Fruit fly (Drosophila melanogaster): ENCODE data around the gene CG10628.
A peak's percentile ranks its signal among the peaks of the same experiment; 100 is the strongest.

Gene CG10628

DNA sequence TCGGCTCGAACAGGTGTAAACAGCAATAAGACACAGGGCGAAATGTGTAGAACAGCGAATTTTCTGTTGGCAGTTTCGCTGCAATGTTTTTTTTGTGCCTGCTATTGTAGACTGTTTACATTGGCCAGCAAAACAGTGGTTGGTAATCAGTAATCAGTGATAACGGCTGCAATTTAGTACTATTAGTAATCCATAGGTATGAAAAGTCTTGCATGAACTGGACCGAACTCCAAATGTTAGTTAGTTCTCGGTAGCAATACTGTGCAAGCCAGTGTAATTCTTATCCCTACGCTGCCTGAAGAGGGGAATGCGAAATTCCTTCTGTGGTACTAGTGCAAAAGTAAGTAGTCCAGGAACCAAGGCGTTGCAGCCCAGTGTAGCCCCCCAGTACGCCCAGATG is 30.3 kb upstream of the CG10628 start (continued):
- TF ChIP-seq CG1621 (tag; optimal IDR thresholded peaks at IDR 0.05) (peak; percentile 28), Hr4 (GFP tag; optimal IDR thresholded peaks at IDR 0.05) (no peak), CG6276 (GFP tag; optimal IDR thresholded peaks at IDR 0.05) (no peak), Ets96B (tag; optimal IDR thresholded peaks at IDR 0.05) (peak; percentile 1), CG11294 (GFP tag; IDR thresholded peaks at IDR 0.05) (no peak)

- TF ChIP-seq CG16779 (tag; optimal IDR thresholded peaks at IDR 0.05) (no peak), Met (GFP tag; optimal IDR thresholded peaks at IDR 0.05) (no peak), Eip78C (GFP tag) (peak; percentile 59), topi (GFP tag; optimal IDR thresholded peaks at IDR 0.05) (no peak), achi (GFP tag; optimal IDR thresholded peaks at IDR 0.05) (no peak), CG31627 (GFP tag; optimal IDR thresholded peaks at IDR 0.05) (no peak)
These were observed 29.5 kb upstream of the CG10628 start for dm6 chr2L:19787930-19788329.

DNA sequence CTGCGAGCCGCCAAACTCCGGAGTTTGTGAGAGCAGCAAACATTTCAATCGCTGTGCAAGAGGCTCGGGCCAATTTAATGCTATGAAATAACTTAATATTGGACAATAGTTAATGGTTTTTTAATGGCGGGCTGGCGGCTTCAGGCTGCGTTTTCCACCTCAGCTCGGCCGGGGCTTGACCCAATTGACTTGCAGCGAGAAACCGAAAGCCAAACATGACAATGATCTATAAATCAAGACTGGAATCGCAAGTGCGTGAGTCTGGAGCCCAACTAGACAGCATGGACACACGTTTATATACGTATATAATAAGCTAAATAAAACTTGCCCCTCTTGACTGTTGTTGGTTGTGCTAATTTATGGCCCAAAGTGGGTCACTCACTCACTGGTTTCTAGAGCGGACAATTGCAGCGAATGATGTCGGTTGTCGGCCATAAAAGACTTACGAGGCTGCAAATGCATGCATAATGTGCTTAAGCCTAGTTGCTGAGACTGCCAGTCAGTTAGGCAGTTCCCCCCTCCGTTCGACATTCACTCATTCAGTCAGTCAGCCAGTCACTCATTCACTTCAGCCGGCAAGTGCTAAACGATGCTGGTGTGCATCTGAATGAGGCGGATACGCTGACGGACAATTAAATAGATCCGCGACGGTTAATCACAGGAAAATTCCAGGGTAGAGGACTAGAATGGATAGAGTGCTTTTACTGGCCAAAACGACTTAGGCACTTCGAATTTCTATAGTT is 26.6 kb upstream of the CG10628 start:
- TF ChIP-seq CG6808 (GFP tag; optimal IDR thresholded peaks at IDR 0.05) = no peak
- TF ChIP-seq CG15336 (GFP tag; IDR thresholded peaks at IDR 0.05) = no peak
- no peak for TF ChIP-seq vri (GFP tag; optimal IDR thresholded peaks at IDR 0.05)
- TF ChIP-seq CG9139 (GFP tag; optimal IDR thresholded peaks at IDR 0.05) = no peak
- no peak for TF ChIP-seq Sox102F (GFP tag; optimal IDR thresholded peaks at IDR 0.05)
- no peak for TF ChIP-seq dsx (GFP tag; optimal IDR thresholded peaks at IDR 0.05; ENCODE audit: poor library complexity, severe bottlenecking)
- TF ChIP-seq Eip93F (GFP tag; optimal IDR thresholded peaks at IDR 0.05) = no peak
- TF ChIP-seq CG8119 (GFP tag; IDR thresholded peaks at IDR 0.05) = 0 out of 3 replicates have a peak, but pooled peaks have one; percentile 13

DNA sequence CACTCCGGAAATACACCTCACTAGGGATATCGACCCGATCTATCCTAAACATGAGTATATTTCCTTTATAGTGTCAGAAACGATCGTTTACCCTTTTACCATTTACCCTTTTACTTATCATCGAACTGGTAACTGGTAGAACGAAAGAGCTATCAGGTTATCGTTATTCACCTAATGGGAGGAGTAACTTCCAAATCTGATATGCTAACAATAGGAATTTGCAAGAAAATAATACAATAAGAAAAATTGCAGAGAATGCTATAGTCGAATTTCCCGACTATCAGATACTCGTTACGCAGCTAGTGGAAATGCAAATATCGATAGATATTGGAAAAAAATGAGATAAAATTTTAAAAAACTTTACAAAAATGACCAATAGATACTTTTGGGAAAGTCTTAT is 15.9 kb upstream of the CG10628 start:
- TF ChIP-seq fd59A (GFP tag; optimal IDR thresholded peaks at IDR 0.05) (no peak), CG6854 (GFP tag; optimal IDR thresholded peaks at IDR 0.05) (no peak), net (GFP tag; optimal IDR thresholded peaks at IDR 0.05) (no peak), Ets21C (GFP tag; optimal IDR thresholded peaks at IDR 0.05) (no peak), Met (GFP tag; optimal IDR thresholded peaks at IDR 0.05) (no peak), vri (GFP tag; optimal IDR thresholded peaks at IDR 0.05) (no peak), ss (GFP tag; optimal IDR thresholded peaks at IDR 0.05) (no peak), topi (GFP tag; optimal IDR thresholded peaks at IDR 0.05) (no peak), Smox (GFP tag; optimal IDR thresholded peaks at IDR 0.05) (no peak), Hr38 (GFP tag; optimal IDR thresholded peaks at IDR 0.05) (no peak), CG6163 (GFP tag; IDR thresholded peaks at IDR 0.05) (no peak)

DNA sequence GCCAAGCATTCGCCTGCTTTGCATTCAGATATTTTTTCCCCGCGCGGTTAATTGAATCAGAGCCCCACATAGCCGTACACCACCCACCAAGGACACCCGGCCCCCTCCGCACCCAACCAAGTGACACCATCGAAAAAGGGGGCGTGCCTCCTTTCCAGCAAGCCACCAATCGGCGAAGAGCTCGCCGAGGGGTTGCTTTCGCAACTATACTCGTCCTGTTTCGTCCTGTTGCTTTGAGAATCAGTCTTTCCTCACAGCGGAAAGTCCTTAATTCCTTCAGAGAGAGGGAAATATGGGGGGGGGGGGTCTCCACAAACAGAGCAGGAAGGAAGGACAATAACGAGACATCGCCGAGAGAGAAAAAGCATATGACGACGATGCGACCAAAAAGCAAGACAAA is 11.3 kb upstream of the CG10628 start:
- TF ChIP-seq Gug (GFP tag; IDR thresholded peaks at IDR 0.05) (no peak), Smox (GFP tag; optimal IDR thresholded peaks at IDR 0.05) (no peak), esn (GFP tag; optimal IDR thresholded peaks at IDR 0.05) (no peak), CG10669 (GFP tag; optimal IDR thresholded peaks at IDR 0.05) (no peak), eg (GFP tag; IDR thresholded peaks at IDR 0.05) (no peak), Sox14 (GFP tag; optimal IDR thresholded peaks at IDR 0.05) (no peak), Met (GFP tag; optimal IDR thresholded peaks at IDR 0.05) (no peak), fd85E (GFP tag; optimal IDR thresholded peaks at IDR 0.05) (no peak), Sox15 (GFP tag; optimal IDR thresholded peaks at IDR 0.05) (no peak), CG6854 (GFP tag; optimal IDR thresholded peaks at IDR 0.05) (no peak), CG8119 (GFP tag; IDR thresholded peaks at IDR 0.05) (no peak), CG6276 (GFP tag; optimal IDR thresholded peaks at IDR 0.05) (no peak), CG11902 (GFP tag; optimal IDR thresholded peaks at IDR 0.05) (no peak), CG34406 (GFP tag; optimal IDR thresholded peaks at IDR 0.05) (no peak), CG8632 (GFP tag; optimal IDR thresholded peaks at IDR 0.05) (no peak), CG1621 (tag; optimal IDR thresholded peaks at IDR 0.05) (no peak), CG32006 (GFP tag; optimal IDR thresholded peaks at IDR 0.05) (no peak)

Measured in whole organism, prepupa.